Worm (Caenorhabditis elegans) whole organism, early embryonic: ENCODE results near the gene lips-1.

ENCODE experiments used
- F13C5.2 ChIP-seq: sonication (generic microtip); optimal IDR thresholded peaks from 2 replicates; lab custom pipeline; 2017; ENCODE audit warnings: mild to moderate bottlenecking, missing genetic modification characterization, inconsistent platforms, missing compliant biosample characterization
- aly-1 ChIP-seq: sonication (generic microtip); optimal IDR thresholded peaks from 2 replicates; lab custom pipeline; 2016; ENCODE audit warnings: missing genetic modification characterization, missing compliant biosample characterization
- ama-1 ChIP-seq: fragments of 150-350 bp; optimal IDR thresholded peaks from 2 replicates; lab custom pipeline; 2014
- ceh-13 ChIP-seq: fragments of 200-800 bp; sonication (Bioruptor generic); optimal IDR thresholded peaks from 2 replicates; lab custom pipeline; 2018; ENCODE audit warnings: mild to moderate bottlenecking, missing genetic modification characterization, missing compliant biosample characterization
- ceh-36 ChIP-seq: sonication (generic microtip); optimal IDR thresholded peaks from 2 replicates; lab custom pipeline; 2016; ENCODE audit warnings: missing genetic modification characterization, inconsistent platforms, missing compliant biosample characterization
- flt-1 ChIP-seq: fragments of 200-800 bp; sonication (Bioruptor generic); IDR thresholded peaks from 2 replicates; pipeline ENCODE4 v1.3.6; 2022; ENCODE audit warnings: missing genetic modification characterization, missing compliant biosample characterization
- hmbx-1 ChIP-seq: sonication (generic microtip); optimal IDR thresholded peaks from 2 replicates; lab custom pipeline; 2016; ENCODE audit warnings: mild to moderate bottlenecking, missing genetic modification characterization, missing compliant biosample characterization
- hmg-4 ChIP-seq: fragments of 200-800 bp; sonication (Bioruptor generic); optimal IDR thresholded peaks from 2 replicates; lab custom pipeline; 2018; ENCODE audit warnings: mild to moderate bottlenecking, missing genetic modification characterization, missing compliant biosample characterization
- pes-1 ChIP-seq: fragments of 200-800 bp; sonication (Bioruptor generic); IDR thresholded peaks from 2 replicates; pipeline ENCODE4 v1.3.6; 2022; ENCODE audit warnings: missing genetic modification reagents, missing genetic modification characterization, missing compliant biosample characterization
- scrt-1 ChIP-seq: fragments of 200-800 bp; sonication (Bioruptor generic); IDR thresholded peaks from 2 replicates; pipeline ENCODE4 v1.3.6; 2022; ENCODE audit warnings: missing genetic modification characterization, missing compliant biosample characterization
- sea-1 ChIP-seq: fragments of 200-800 bp; sonication (Bioruptor generic); conservative IDR thresholded peaks from 2 replicates; pipeline ENCODE4 v1.3.6; 2022; ENCODE audit warnings: missing genetic modification characterization, missing compliant biosample characterization
- tbx-11 ChIP-seq: fragments of 200-800 bp; sonication (Bioruptor generic); IDR thresholded peaks from 2 replicates; pipeline ENCODE4 v1.3.6; 2022; ENCODE audit warnings: missing genetic modification characterization, missing compliant biosample characterization
- tra-4 ChIP-seq: sonication (generic microtip); optimal IDR thresholded peaks from 2 replicates; lab custom pipeline; 2017; ENCODE audit warnings: missing genetic modification characterization, missing compliant biosample characterization

The lips-1 gene

DNA sequence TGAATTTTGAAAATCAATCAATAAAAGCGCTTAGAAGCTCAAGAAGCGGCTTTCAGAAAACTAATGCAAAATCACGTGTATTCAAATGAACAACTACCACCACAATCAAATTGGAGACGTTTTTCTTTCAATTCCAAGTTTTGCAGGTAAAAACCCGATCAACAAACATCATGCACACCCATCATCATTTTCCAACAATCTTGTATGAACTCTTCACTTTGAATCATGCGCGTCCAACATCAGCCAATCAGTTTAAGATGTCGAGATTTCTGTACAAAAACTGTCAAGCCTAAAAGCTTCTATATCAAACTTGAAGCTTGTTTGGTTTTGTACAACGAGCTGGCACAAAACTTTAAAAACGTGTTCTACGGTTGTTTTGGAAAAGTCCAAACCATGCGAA lies 46.2 kb downstream of the lips-1 start:
- TF ChIP-seq F13C5.2 (tag; lab: Kevin White, UChicago) (no peak), ceh-36 (tag; lab: Kevin White, UChicago) (no peak), hmg-4 (GFP tag; lab: Kevin White, UChicago) (no peak)

DNA sequence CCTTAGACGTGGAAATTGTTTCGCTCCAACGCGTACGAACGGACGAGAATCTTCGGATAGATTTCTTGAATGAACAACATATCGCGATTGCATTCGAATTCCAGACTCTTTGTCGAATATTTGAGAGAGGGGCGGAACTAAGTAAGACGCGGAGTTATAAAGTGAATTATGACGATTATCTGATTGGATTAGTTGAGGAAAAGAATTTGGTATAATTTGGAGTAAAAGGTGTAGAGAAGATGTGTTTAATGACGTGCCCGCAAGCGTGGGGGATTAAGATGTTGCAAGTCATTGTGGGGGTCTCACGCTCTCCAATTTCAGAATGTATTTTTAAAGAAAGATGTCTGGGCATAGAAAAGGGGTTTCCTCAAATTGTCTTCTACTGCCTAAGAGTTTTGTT lies 52.5 kb downstream of the lips-1 start:
- TF ChIP-seq flt-1 (no peak), hmbx-1 (tag; lab: Kevin White, UChicago) (no peak), aly-1 (tag; lab: Kevin White, UChicago) (no peak), scrt-1 (GFP tag; lab: Robert Waterston, UW) (no peak), ama-1 (lab: Kevin White, UChicago) (no peak), sea-1 (GFP tag; lab: Robert Waterston, UW) (no peak), pes-1 (GFP tag; lab: Robert Waterston, UW) (no peak), F13C5.2 (tag; lab: Kevin White, UChicago) (no peak), tra-4 (tag; lab: Kevin White, UChicago) (no peak), tbx-11 (GFP tag; lab: Robert Waterston, UW) (no peak), ceh-13 (GFP tag; lab: Kevin White, UChicago) (no peak)
